Fruit fly (Drosophila melanogaster) whole organism, embryonic: ENCODE measurements around the gene CG6870.
A peak's percentile ranks its signal among the peaks of the same experiment; 100 is the strongest.

Source experiments
- B-H1 ChIP-seq: fragments of 200-800 bp; sonication (Bioruptor generic); IDR thresholded peaks from 3 replicates; pipeline ENCODE4 v1.3.6; 2022; ENCODE audit warnings: missing biosample characterization, missing genetic modification characterization
- BtbVII ChIP-seq: fragments of 200-800 bp; sonication (Bioruptor generic); optimal IDR thresholded peaks from 3 replicates; lab custom pipeline; 2017; ENCODE audit warnings: missing biosample characterization, mild to moderate bottlenecking, missing genetic modification characterization
- CG1024 ChIP-seq: fragments of 200-800 bp; sonication (Bioruptor generic); IDR thresholded peaks from 2 replicates; pipeline ENCODE4 v1.3.6; 2022; ENCODE audit warnings: missing biosample characterization, missing genetic modification characterization
- CG10959 ChIP-seq: fragments of 200-800 bp; sonication (Bioruptor generic); IDR thresholded peaks from 2 replicates; pipeline ENCODE4 v1.3.6; 2022; ENCODE audit warnings: missing biosample characterization, missing genetic modification characterization
- CG11247 ChIP-seq: fragments of 200-800 bp; sonication (Bioruptor generic); IDR thresholded peaks from 2 replicates; pipeline ENCODE4 v1.3.6; 2022; ENCODE audit warnings: missing biosample characterization, missing genetic modification characterization
- CG11456 ChIP-seq: fragments of 200-800 bp; sonication (Bioruptor generic); IDR thresholded peaks from 3 replicates; pipeline ENCODE4 v1.3.6; 2022; ENCODE audit warnings: missing biosample characterization, missing genetic modification characterization
- CG11560 ChIP-seq: fragments of 200-800 bp; sonication (Bioruptor generic); IDR thresholded peaks from 3 replicates; pipeline ENCODE4 v1.3.6; 2022; ENCODE audit warnings: missing biosample characterization, missing genetic modification characterization
- CG11695 ChIP-seq: fragments of 200-800 bp; sonication (Bioruptor generic); IDR thresholded peaks from 3 replicates; pipeline ENCODE4 v1.3.6; 2022; ENCODE audit warnings: missing biosample characterization, missing genetic modification characterization
- CG11723 ChIP-seq: fragments of 200-800 bp; sonication (Bioruptor generic); optimal IDR thresholded peaks from 2 replicates; lab custom pipeline; 2017; ENCODE audit warnings: missing biosample characterization, mild to moderate bottlenecking, missing genetic modification characterization
- CG13123 ChIP-seq: fragments of 200-800 bp; sonication (Bioruptor generic); optimal IDR thresholded peaks from 2 replicates; lab custom pipeline; 2016; ENCODE audit warnings: missing biosample characterization, missing genetic modification characterization
- CG13775 ChIP-seq: fragments of 200-800 bp; sonication (Bioruptor generic); optimal IDR thresholded peaks from 3 replicates; lab custom pipeline; 2017; ENCODE audit warnings: missing biosample characterization, mild to moderate bottlenecking, missing genetic modification characterization
- CG14710 ChIP-seq: fragments of 200-800 bp; sonication (Bioruptor generic); optimal IDR thresholded peaks from 3 replicates; lab custom pipeline; 2019; ENCODE audit warnings: missing biosample characterization, mild to moderate bottlenecking, missing genetic modification characterization, moderate library complexity
- CG15011 ChIP-seq: fragments of 200-800 bp; sonication (Bioruptor generic); optimal IDR thresholded peaks from 3 replicates; lab custom pipeline; 2018; ENCODE audit warnings: missing biosample characterization, mild to moderate bottlenecking, missing genetic modification characterization
- CG15269 ChIP-seq: fragments of 200-800 bp; sonication (Bioruptor generic); optimal IDR thresholded peaks from 2 replicates; lab custom pipeline; 2018; ENCODE audit warnings: missing biosample characterization, mild to moderate bottlenecking, missing genetic modification characterization, moderate library complexity
- CG1529 ChIP-seq: fragments of 200-800 bp; sonication (Bioruptor generic); optimal IDR thresholded peaks from 3 replicates; lab custom pipeline; 2018; ENCODE audit warnings: missing biosample characterization, missing genetic modification characterization
- CG32767 ChIP-seq: fragments of 200-800 bp; sonication (Bioruptor generic); IDR thresholded peaks from 2 replicates; pipeline ENCODE4 v1.3.6; 2022; ENCODE audit warnings: missing biosample characterization, missing genetic modification characterization
- CG33213 ChIP-seq: fragments of 200-800 bp; sonication (Bioruptor generic); optimal IDR thresholded peaks from 3 replicates; lab custom pipeline; 2016; ENCODE audit warnings: missing biosample characterization, missing genetic modification characterization
- CG4617 ChIP-seq: fragments of 200-800 bp; sonication (Bioruptor generic); optimal IDR thresholded peaks from 3 replicates; lab custom pipeline; 2016; ENCODE audit warnings: missing biosample characterization, missing genetic modification characterization, borderline replicate concordance
- CG6813 ChIP-seq: fragments of 200-800 bp; sonication (Bioruptor generic); optimal IDR thresholded peaks from 2 replicates; lab custom pipeline; 2017; ENCODE audit warnings: missing biosample characterization, missing genetic modification characterization, mild to moderate bottlenecking, moderate library complexity, missing genetic modification reagents
- CG7745 ChIP-seq: fragments of 200-800 bp; sonication (Bioruptor generic); optimal IDR thresholded peaks from 2 replicates; lab custom pipeline; 2018; ENCODE audit warnings: missing biosample characterization, mild to moderate bottlenecking, missing genetic modification characterization, moderate library complexity
- CG7839 ChIP-seq: fragments of 200-800 bp; sonication (Bioruptor generic); optimal IDR thresholded peaks from 3 replicates; lab custom pipeline; 2018; ENCODE audit warnings: missing biosample characterization, mild to moderate bottlenecking, missing genetic modification characterization, moderate library complexity
- CG7987 ChIP-seq: fragments of 200-800 bp; sonication (Bioruptor generic); optimal IDR thresholded peaks from 2 replicates; lab custom pipeline; 2018; ENCODE audit warnings: missing biosample characterization, mild to moderate bottlenecking, missing genetic modification characterization, moderate library complexity
- CG8359 ChIP-seq: fragments of 200-800 bp; sonication (Bioruptor generic); optimal IDR thresholded peaks from 2 replicates; lab custom pipeline; 2017; ENCODE audit warnings: missing biosample characterization, mild to moderate bottlenecking, missing genetic modification characterization, borderline replicate concordance
- Chrac-16 ChIP-seq: fragments of 200-800 bp; sonication (Bioruptor generic); optimal IDR thresholded peaks from 3 replicates; lab custom pipeline; 2016; ENCODE audit warnings: missing biosample characterization, missing genetic modification characterization
- Deaf1 ChIP-seq: fragments of 200-800 bp; optimal IDR thresholded peaks from 3 replicates; lab custom pipeline; 2019; ENCODE audit warnings: missing biosample characterization, mild to moderate bottlenecking, missing genetic modification characterization, moderate library complexity
- Dref ChIP-seq: fragments of 200-800 bp; sonication (Bioruptor generic); IDR thresholded peaks from 2 replicates; pipeline ENCODE4 v1.3.6; 2022; ENCODE audit warnings: missing biosample characterization, missing genetic modification characterization
- HLH3B ChIP-seq: fragments of 200-800 bp; sonication (Bioruptor generic); IDR thresholded peaks from 2 replicates; pipeline ENCODE4 v1.3.6; 2022; ENCODE audit warnings: missing biosample characterization, missing genetic modification characterization
- Hr51 ChIP-seq, 2 experiments: fragments of 200-800 bp; sonication (Bioruptor generic); optimal IDR thresholded peaks; 2 replicates in 1 of 2; 3 replicates in 1 of 2; lab custom pipeline; 2016 to 2018; ENCODE audit warnings: missing biosample characterization in 2 of 2, missing genetic modification characterization in 2 of 2, mild to moderate bottlenecking in 1 of 2, moderate library complexity in 1 of 2
- Ssrp ChIP-seq: fragments of 200-800 bp; sonication (Bioruptor generic); optimal IDR thresholded peaks from 2 replicates; lab custom pipeline; 2018; ENCODE audit warnings: missing biosample characterization, mild to moderate bottlenecking, missing genetic modification characterization, moderate library complexity
- Trl ChIP-seq, 3 experiments: fragments of >200 bp in 2 of 3; fragments of 200-800 bp in 1 of 3; sonication (Bioruptor generic) in 1 of 3; optimal IDR thresholded peaks; 2 replicates in 1 of 3; 3 replicates in 2 of 3; lab custom pipeline; 2016 to 2017; ENCODE audit warnings: missing biosample characterization in 1 of 3, missing genetic modification characterization in 1 of 3
- ac ChIP-seq: fragments of 200-800 bp; sonication (Bioruptor generic); optimal IDR thresholded peaks from 3 replicates; lab custom pipeline; 2017; ENCODE audit warnings: missing biosample characterization, mild to moderate bottlenecking, missing genetic modification characterization
- cato ChIP-seq: fragments of 200-800 bp; sonication (Bioruptor generic); optimal IDR thresholded peaks from 2 replicates; lab custom pipeline; 2016; ENCODE audit warnings: missing biosample characterization, missing genetic modification characterization, borderline replicate concordance
- chif ChIP-seq, 2 experiments: fragments of 200-800 bp; sonication (Bioruptor generic); optimal IDR thresholded peaks; 3 replicates each; lab custom pipeline; 2016; ENCODE audit warnings: missing biosample characterization in 2 of 2, missing genetic modification characterization in 2 of 2
- chinmo ChIP-seq: fragments of 200-800 bp; sonication (Bioruptor generic); IDR thresholded peaks from 4 replicates; pipeline ENCODE4 v1.3.6; 2022; ENCODE audit warnings: missing biosample characterization, missing genetic modification characterization; ENCODE audit not compliant: partially characterized antibody
- ci ChIP-seq: fragments of 200-800 bp; sonication (Bioruptor generic); IDR thresholded peaks from 3 replicates; pipeline ENCODE4 v1.3.6; 2022; ENCODE audit warnings: missing biosample characterization, missing genetic modification characterization
- crc ChIP-seq: fragments of 200-800 bp; sonication (Bioruptor generic); optimal IDR thresholded peaks from 2 replicates; lab custom pipeline; 2016; ENCODE audit warnings: missing biosample characterization, missing genetic modification characterization
- da ChIP-seq: fragments of 200-800 bp; sonication (Bioruptor generic); optimal IDR thresholded peaks from 2 replicates; lab custom pipeline; 2016; ENCODE audit warnings: missing biosample characterization, missing genetic modification characterization
- dmrt99B ChIP-seq: fragments of 200-800 bp; sonication (Bioruptor generic); optimal IDR thresholded peaks from 2 replicates; lab custom pipeline; 2018; ENCODE audit warnings: missing biosample characterization, mild to moderate bottlenecking, missing genetic modification characterization, moderate library complexity
- esg ChIP-seq: fragments of 200-800 bp; sonication (Bioruptor generic); conservative IDR thresholded peaks from 2 replicates; pipeline ENCODE4 v1.3.6; 2022; ENCODE audit warnings: missing biosample characterization, missing genetic modification characterization
- fru ChIP-seq: fragments of >200 bp; optimal IDR thresholded peaks from 2 replicates; lab custom pipeline; 2017
- gfzf ChIP-seq: fragments of 200-800 bp; sonication (Bioruptor generic); optimal IDR thresholded peaks from 2 replicates; lab custom pipeline; 2016; ENCODE audit warnings: missing biosample characterization, mild to moderate bottlenecking, missing genetic modification characterization, moderate library complexity
- h ChIP-seq: fragments of >200 bp; optimal IDR thresholded peaks from 2 replicates; lab custom pipeline; 2017
- ken ChIP-seq: fragments of 200-800 bp; sonication (Bioruptor generic); IDR thresholded peaks from 3 replicates; pipeline ENCODE4 v1.3.6; 2022; ENCODE audit warnings: missing biosample characterization, missing genetic modification characterization
- lov ChIP-seq, 2 experiments: fragments of 200-800 bp in 1 of 2; fragments of >200 bp in 1 of 2; sonication (Bioruptor generic) in 1 of 2; IDR thresholded peaks in 1 of 2; optimal IDR thresholded peaks in 1 of 2; 2 replicates in 1 of 2; 3 replicates in 1 of 2; pipeline versions ENCODE4 v1.3.6 to Lab custom; 2017 to 2022; ENCODE audit warnings: missing biosample characterization in 1 of 2, missing genetic modification characterization in 1 of 2
- luna ChIP-seq: fragments of 200-800 bp; sonication (Bioruptor generic); optimal IDR thresholded peaks from 2 replicates; lab custom pipeline; 2016; ENCODE audit warnings: missing biosample characterization, missing genetic modification characterization
- sim ChIP-seq: fragments of 200-800 bp; sonication (Bioruptor generic); IDR thresholded peaks from 2 replicates; pipeline ENCODE4 v1.3.6; 2022; ENCODE audit warnings: missing biosample characterization, missing genetic modification characterization
- slbo ChIP-seq: fragments of 200-800 bp; sonication (Bioruptor generic); IDR thresholded peaks from 2 replicates; pipeline ENCODE4 v1.3.6; 2022; ENCODE audit warnings: missing biosample characterization, missing genetic modification characterization
- sr ChIP-seq: fragments of 200-800 bp; sonication (Bioruptor generic); IDR thresholded peaks from 3 replicates; pipeline ENCODE4 v1.3.6; 2022; ENCODE audit warnings: missing biosample characterization, missing genetic modification characterization
- trh ChIP-seq: fragments of 200-800 bp; sonication (Bioruptor generic); optimal IDR thresholded peaks from 2 replicates; lab custom pipeline; 2016; ENCODE audit warnings: missing biosample characterization, missing genetic modification characterization

CG6870 gene

dm6 chr2L:17588173-17589082 is 3.7 kb downstream of the CG6870 start (continued):
- TF ChIP-seq CG7745 (tag; lab: Kevin White, UChicago) (no peak), CG11456 (GFP tag; lab: Robert Waterston, UW) (0 out of 3 replicates have a peak, but pooled peaks have one; percentile 55), ci (GFP tag; lab: Robert Waterston, UW) (no peak), slbo (no peak), lov (optimal IDR thresholded peaks at IDR 0.05; lab: Kevin White, UChicago) (no peak), lov (GFP tag; IDR thresholded peaks at IDR 0.05; lab: Robert Waterston, UW) (no peak), CG4617 (GFP tag; lab: Kevin White, UChicago) (no peak), ken (GFP tag; lab: Robert Waterston, UW) (no peak), B-H1 (GFP tag; lab: Robert Waterston, UW) (no peak), ac (no peak), Ssrp (peak; percentile 72), esg (GFP tag; lab: Robert Waterston, UW) (no peak), da (GFP tag; lab: Kevin White, UChicago) (no peak), CG11695 (GFP tag; lab: Robert Waterston, UW) (no peak), CG7839 (tag; lab: Kevin White, UChicago) (peak; percentile 78), Trl (optimal IDR thresholded peaks at IDR 0.05; lab: Kevin White, UChicago) (no peak), Trl (GFP tag; optimal IDR thresholded peaks at IDR 0.05; lab: Kevin White, UChicago) (no peak), chif (GFP tag; optimal IDR thresholded peaks at IDR 0.05; lab: Kevin White, UChicago) (no peak), dmrt99B (tag; lab: Kevin White, UChicago) (peak; percentile 76), fru (lab: Kevin White, UChicago) (no peak), CG11247 (GFP tag; lab: Robert Waterston, UW) (no peak), trh (no peak), CG15269 (tag; lab: Kevin White, UChicago) (peak; percentile 52), sim (GFP tag; lab: Robert Waterston, UW) (no peak), crc (no peak), chinmo (no peak), CG13775 (peak; percentile 13), HLH3B (GFP tag; lab: Robert Waterston, UW) (no peak), BtbVII (GFP tag; lab: Kevin White, UChicago) (no peak), CG8359 (no peak), gfzf (GFP tag; lab: Kevin White, UChicago) (no peak), CG7987 (GFP tag; lab: Kevin White, UChicago) (no peak), CG11560 (tag; lab: Robert Waterston, UW) (no peak), CG15011 (no peak), Hr51 (GFP tag; optimal IDR thresholded peaks at IDR 0.05; lab: Kevin White, UChicago) (peak in 1 of 2 experiments; percentile 61), Dref (no peak), CG14710 (peak; percentile 79), CG1024 (GFP tag; lab: Robert Waterston, UW) (no peak), cato (GFP tag; lab: Kevin White, UChicago) (no peak), h (no peak), CG32767 (no peak), Chrac-16 (peak; percentile 22), CG1529 (no peak), CG6813 (GFP tag; lab: Kevin White, UChicago) (no peak), sr (GFP tag; lab: Robert Waterston, UW) (no peak), Deaf1 (tag; lab: Kevin White, UChicago) (peak; percentile 17), CG10959 (GFP tag; lab: Robert Waterston, UW) (no peak), CG13123 (GFP tag; lab: Kevin White, UChicago) (no peak), CG11723 (GFP tag; lab: Kevin White, UChicago) (no peak), CG33213 (GFP tag; lab: Kevin White, UChicago) (no peak), luna (GFP tag; lab: Kevin White, UChicago) (no peak)
